Fruit fly (Drosophila melanogaster): Measurements from ENCODE around the gene Tim9a.

Tim9a gene

DNA sequence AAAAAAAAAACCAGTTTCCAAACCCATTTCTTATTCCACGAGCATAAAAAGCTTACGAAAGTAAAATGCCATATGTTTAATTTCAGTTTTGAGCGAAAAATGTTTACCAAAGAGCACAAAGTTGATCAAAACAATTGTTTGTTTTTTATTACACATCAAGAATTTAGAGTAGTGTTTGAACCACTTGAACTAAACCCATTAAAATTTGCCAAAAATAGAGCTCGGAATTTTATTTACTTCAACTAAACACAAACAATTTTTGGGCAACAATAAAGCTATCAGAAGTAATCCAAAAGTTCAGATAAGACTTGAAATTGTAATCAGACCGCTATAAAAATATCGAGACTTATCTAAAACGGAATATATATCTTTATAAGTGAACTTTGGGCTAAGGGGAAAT lies 10.0 kb upstream of the Tim9a start:
- no peak for TF ChIP-seq N (GFP tag; optimal IDR thresholded peaks at IDR 0.05)
- TF ChIP-seq br (GFP tag; optimal IDR thresholded peaks at IDR 0.05) = no peak
- TF ChIP-seq CG32264 (GFP tag; optimal IDR thresholded peaks at IDR 0.05) = no peak
- no peak for TF ChIP-seq foxo (GFP tag; optimal IDR thresholded peaks at IDR 0.05)
- TF ChIP-seq woc (GFP tag; optimal IDR thresholded peaks at IDR 0.05) = no peak
- TF ChIP-seq Sp1 (GFP tag; optimal IDR thresholded peaks at IDR 0.05) = no peak
- no peak for TF ChIP-seq GATAd (GFP tag; optimal IDR thresholded peaks at IDR 0.05)
- no peak for TF ChIP-seq Hnf4 (GFP tag; optimal IDR thresholded peaks at IDR 0.05)
- no peak for TF ChIP-seq Abd-B (GFP tag; optimal IDR thresholded peaks at IDR 0.05)
- TF ChIP-seq Hr83 (GFP tag; optimal IDR thresholded peaks at IDR 0.05; ENCODE audit: poor library complexity, severe bottlenecking) = no peak
- TF ChIP-seq dmrt93B (GFP tag; optimal IDR thresholded peaks at IDR 0.05) = no peak
- no peak for TF ChIP-seq jim (GFP tag; optimal IDR thresholded peaks at IDR 0.05)
- TF ChIP-seq brk (GFP tag; optimal IDR thresholded peaks at IDR 0.05) = no peak
- TF ChIP-seq Dif (GFP tag; optimal IDR thresholded peaks at IDR 0.05; ENCODE audit: partially characterized antibody) = no peak
- TF ChIP-seq Hr78 (GFP tag; optimal IDR thresholded peaks at IDR 0.05) = no peak
- TF ChIP-seq psq (GFP tag; optimal IDR thresholded peaks at IDR 0.05) = no peak
- TF ChIP-seq tai (GFP tag; optimal IDR thresholded peaks at IDR 0.05) = no peak

DNA sequence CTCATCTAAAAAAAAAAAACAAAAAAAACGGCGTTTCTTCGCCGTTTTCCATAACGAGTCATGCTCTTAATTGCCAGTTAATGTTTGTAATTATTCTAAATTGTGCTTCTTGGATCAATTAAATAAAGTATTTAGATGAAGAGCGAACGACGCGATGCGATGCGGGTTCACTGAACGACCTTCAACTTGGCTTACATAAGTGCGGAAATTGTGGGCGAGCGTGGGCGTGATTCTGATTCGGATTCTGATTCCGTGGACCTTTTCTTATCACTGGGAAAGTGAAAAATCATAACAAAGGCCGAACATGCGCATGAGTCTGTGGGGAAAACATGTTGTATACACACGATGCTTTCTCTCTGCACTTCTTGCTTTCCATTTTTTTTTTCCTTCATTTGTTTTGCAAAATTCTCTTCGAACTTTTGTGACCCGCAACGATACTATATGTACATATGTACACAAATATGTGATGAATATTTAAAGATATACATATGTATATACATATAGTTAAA lies 9.5 kb upstream of the Tim9a start:
- no peak for TF ChIP-seq foxo (GFP tag; optimal IDR thresholded peaks at IDR 0.05)
- no peak for TF ChIP-seq ey (GFP tag; optimal IDR thresholded peaks at IDR 0.05)
- no peak for TF ChIP-seq GATAd (GFP tag; optimal IDR thresholded peaks at IDR 0.05)
- TF ChIP-seq dsf (GFP tag; optimal IDR thresholded peaks at IDR 0.05; ENCODE audit: borderline replicate concordance) = no peak
- no peak for TF ChIP-seq woc (GFP tag; optimal IDR thresholded peaks at IDR 0.05)
- no peak for TF ChIP-seq usp (GFP tag; optimal IDR thresholded peaks at IDR 0.05)
- TF ChIP-seq lola (GFP tag; optimal IDR thresholded peaks at IDR 0.05) = no peak
- no peak for TF ChIP-seq br (GFP tag; optimal IDR thresholded peaks at IDR 0.05)
- no peak for TF ChIP-seq Dfd (GFP tag; optimal IDR thresholded peaks at IDR 0.05)
- TF ChIP-seq Rel (GFP tag; optimal IDR thresholded peaks at IDR 0.05) = no peak
- TF ChIP-seq Rel (tag; optimal IDR thresholded peaks at IDR 0.05) = no peak
- TF ChIP-seq CG32264 (GFP tag; optimal IDR thresholded peaks at IDR 0.05) = no peak
- no peak for TF ChIP-seq sv (GFP tag; optimal IDR thresholded peaks at IDR 0.05)
- TF ChIP-seq pan (optimal IDR thresholded peaks at IDR 0.05) = no peak

DNA sequence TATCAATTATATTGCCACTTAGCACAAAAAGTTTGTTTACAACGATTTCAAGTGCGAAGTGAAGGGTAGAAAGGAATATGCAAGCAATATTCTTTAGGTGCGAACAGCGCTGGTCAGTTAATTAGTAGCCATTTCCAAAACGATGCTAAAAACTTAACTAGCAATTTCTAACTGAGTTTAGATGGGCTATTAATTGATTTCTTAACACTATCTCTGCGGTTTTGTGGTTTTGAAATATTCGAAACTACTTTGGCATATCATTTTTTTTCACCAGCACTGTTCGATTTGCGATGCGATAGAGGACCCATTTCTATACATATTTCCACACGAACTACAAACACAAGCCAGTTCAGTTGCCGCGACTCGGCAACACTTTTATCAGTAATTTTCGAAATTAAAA lies 8.5 kb upstream of the Tim9a start:
- TF ChIP-seq psq (GFP tag; optimal IDR thresholded peaks at IDR 0.05) (peak; percentile 22), rgr (GFP tag; optimal IDR thresholded peaks at IDR 0.05) (peak; percentile 51), Vsx2 (GFP tag; optimal IDR thresholded peaks at IDR 0.05; ENCODE audit: partially characterized antibody) (no peak), tai (GFP tag; optimal IDR thresholded peaks at IDR 0.05) (peak; percentile 1), ey (GFP tag; optimal IDR thresholded peaks at IDR 0.05) (peak; percentile 34), sv (GFP tag; optimal IDR thresholded peaks at IDR 0.05) (peak; percentile 0), h (GFP tag; optimal IDR thresholded peaks at IDR 0.05) (peak; percentile 50), N (GFP tag; optimal IDR thresholded peaks at IDR 0.05) (no peak), fru (GFP tag; optimal IDR thresholded peaks at IDR 0.05) (peak; percentile 55), foxo (GFP tag; optimal IDR thresholded peaks at IDR 0.05) (peak in 1 of 2 experiments; percentile 57), Hr78 (GFP tag; optimal IDR thresholded peaks at IDR 0.05) (no peak), Myc (optimal IDR thresholded peaks at IDR 0.05) (no peak)

DNA sequence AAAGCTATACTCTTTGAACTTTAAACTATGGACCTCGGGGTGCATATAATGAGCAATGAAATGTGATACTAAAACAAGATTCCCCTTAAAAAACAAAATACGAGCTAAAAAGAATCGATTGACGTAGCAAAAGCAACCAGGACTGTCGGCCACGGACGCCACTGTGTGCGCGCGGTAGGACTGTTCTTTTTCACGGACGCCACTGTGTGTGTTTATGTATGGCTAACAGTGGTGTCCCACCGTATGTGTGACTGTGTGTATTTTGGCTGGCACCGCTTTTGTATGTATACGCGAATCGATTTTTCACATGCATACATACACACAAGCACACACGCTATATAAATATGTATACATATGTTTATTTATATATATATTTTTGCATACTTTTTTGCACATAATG lies 1.2 kb upstream of the Tim9a start:
- TF ChIP-seq jim (GFP tag; optimal IDR thresholded peaks at IDR 0.05) = peak; percentile 32
- peak; percentile 63 for TF ChIP-seq h (GFP tag; optimal IDR thresholded peaks at IDR 0.05)
- TF ChIP-seq Mio (GFP tag; optimal IDR thresholded peaks at IDR 0.05) = no peak
- TF ChIP-seq psq (GFP tag; optimal IDR thresholded peaks at IDR 0.05) = peak; percentile 53
- no peak for TF ChIP-seq woc (GFP tag; optimal IDR thresholded peaks at IDR 0.05)
- TF ChIP-seq usp (GFP tag; optimal IDR thresholded peaks at IDR 0.05) = no peak
- peak; percentile 44 for TF ChIP-seq GATAd (GFP tag; optimal IDR thresholded peaks at IDR 0.05)
- peak; percentile 23 for TF ChIP-seq OdsH (GFP tag; optimal IDR thresholded peaks at IDR 0.05)
- no peak for TF ChIP-seq pan (optimal IDR thresholded peaks at IDR 0.05)
- TF ChIP-seq CrebA (GFP tag; optimal IDR thresholded peaks at IDR 0.05; ENCODE audit: borderline replicate concordance) = no peak
- no peak for TF ChIP-seq dsf (GFP tag; optimal IDR thresholded peaks at IDR 0.05; ENCODE audit: borderline replicate concordance)
- peak; percentile 63 for TF ChIP-seq sv (GFP tag; optimal IDR thresholded peaks at IDR 0.05)
- TF ChIP-seq Hnf4 (GFP tag; optimal IDR thresholded peaks at IDR 0.05) = peak; percentile 87
- peak; percentile 19 for TF ChIP-seq HLH106 (tag; optimal IDR thresholded peaks at IDR 0.05)
- peak in 1 of 2 experiments; percentile 75 for TF ChIP-seq foxo (GFP tag; optimal IDR thresholded peaks at IDR 0.05)
- no peak for TF ChIP-seq dl (GFP tag; optimal IDR thresholded peaks at IDR 0.05; ENCODE audit: insufficient read depth in 1 of 2, partially characterized antibody in 2 of 2)
- peak; percentile 86 for TF ChIP-seq Hr83 (GFP tag; optimal IDR thresholded peaks at IDR 0.05; ENCODE audit: poor library complexity, severe bottlenecking)
- no peak for TF ChIP-seq lola (GFP tag; optimal IDR thresholded peaks at IDR 0.05)
- no peak for TF ChIP-seq dmrt93B (GFP tag; optimal IDR thresholded peaks at IDR 0.05)
- no peak for TF ChIP-seq Dfd (GFP tag; optimal IDR thresholded peaks at IDR 0.05)
- no peak for TF ChIP-seq Vsx2 (GFP tag; optimal IDR thresholded peaks at IDR 0.05; ENCODE audit: partially characterized antibody)
- no peak for TF ChIP-seq CG32264 (GFP tag; optimal IDR thresholded peaks at IDR 0.05)
- TF ChIP-seq tai (GFP tag; optimal IDR thresholded peaks at IDR 0.05) = peak; percentile 66
- no peak for TF ChIP-seq Hr78 (GFP tag; optimal IDR thresholded peaks at IDR 0.05)
- no peak for TF ChIP-seq Abd-B (GFP tag; optimal IDR thresholded peaks at IDR 0.05)
- TF ChIP-seq Rel (GFP tag; optimal IDR thresholded peaks at IDR 0.05) = no peak
- TF ChIP-seq Rel (tag; optimal IDR thresholded peaks at IDR 0.05) = peak; percentile 44
- TF ChIP-seq Jra (GFP tag; optimal IDR thresholded peaks at IDR 0.05) = peak; percentile 28
- TF ChIP-seq Dif (GFP tag; optimal IDR thresholded peaks at IDR 0.05; ENCODE audit: partially characterized antibody) = no peak
- TF ChIP-seq Sp1 (GFP tag; optimal IDR thresholded peaks at IDR 0.05) = peak; percentile 5
- peak; percentile 53 for TF ChIP-seq br (GFP tag; optimal IDR thresholded peaks at IDR 0.05)
- TF ChIP-seq CG9705 (GFP tag; optimal IDR thresholded peaks at IDR 0.05) = no peak
- peak; percentile 55 for TF ChIP-seq ey (GFP tag; optimal IDR thresholded peaks at IDR 0.05)
- TF ChIP-seq fru (GFP tag; optimal IDR thresholded peaks at IDR 0.05) = peak; percentile 52
- peak; percentile 73 for TF ChIP-seq rgr (GFP tag; optimal IDR thresholded peaks at IDR 0.05)
- no peak for TF ChIP-seq brk (GFP tag; optimal IDR thresholded peaks at IDR 0.05)

Data from whole organism, wandering third instar larva.